Worm (Caenorhabditis elegans): ENCODE measurements around the gene sra-29.

ce11 chrII:6592251-6592650 lies 16.7 kb upstream of the sra-29 start, which contains the start of gene C56C10.9:
- TF ChIP-seq unc-39 (tag; optimal IDR thresholded peaks at IDR 0.05) (no peak), nhr-21 (tag; optimal IDR thresholded peaks at IDR 0.05) (no peak), alr-1 (tag; optimal IDR thresholded peaks at IDR 0.05) (no peak), elt-3 (tag; optimal IDR thresholded peaks at IDR 0.05) (no peak)

Data from whole organism, L2 larva.